Fruit fly (Drosophila melanogaster): Measurements from ENCODE around the gene up.

up gene

dm6 chrX:13649801-13650200 lies 47.4 kb upstream of the up start:
- TF ChIP-seq ftz-f1 (GFP tag; optimal IDR thresholded peaks at IDR 0.05) (no peak), Ets65A (GFP tag) (peak; percentile 52), row (GFP tag; IDR thresholded peaks at IDR 0.05) (peak; percentile 10; the same call in 1 of the 3 replicates), CG4360 (GFP tag; IDR thresholded peaks at IDR 0.05) (peak; percentile 52), vvl (GFP tag; IDR thresholded peaks at IDR 0.05) (0 out of 2 replicates have a peak, but pooled peaks have one; percentile 51)

DNA sequence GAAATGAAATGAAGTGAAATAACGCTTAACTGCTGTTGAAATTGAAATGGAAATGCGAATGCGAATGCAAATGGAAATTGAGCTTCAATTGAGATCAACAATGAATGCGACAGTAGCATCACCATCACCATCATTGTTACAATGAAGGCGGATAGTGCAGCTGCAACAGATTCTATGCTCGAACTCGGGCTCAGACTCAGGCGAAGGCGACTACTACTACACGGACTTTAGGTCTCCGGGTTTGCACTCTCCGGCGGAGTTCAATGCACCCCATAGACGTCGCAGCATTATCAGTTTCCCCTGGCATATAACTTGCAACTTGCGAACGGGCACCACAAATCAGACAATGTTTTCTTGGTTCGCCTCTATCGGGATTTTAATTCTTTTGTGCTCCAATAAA lies 46.4 kb upstream of the up start:
- TF ChIP-seq CG6272 (GFP tag; IDR thresholded peaks at IDR 0.05) (no peak), Spps (tag; optimal IDR thresholded peaks at IDR 0.05) (no peak), Poxn (GFP tag; IDR thresholded peaks at IDR 0.05) (no peak), CG17829 (tag; optimal IDR thresholded peaks at IDR 0.05) (no peak), D (optimal IDR thresholded peaks at IDR 0.05) (no peak), D (GFP tag; optimal IDR thresholded peaks at IDR 0.05) (no peak), CG10267 (tag; optimal IDR thresholded peaks at IDR 0.05) (no peak), CG3995 (GFP tag; optimal IDR thresholded peaks at IDR 0.05) (no peak), CG7928 (GFP tag; optimal IDR thresholded peaks at IDR 0.05) (no peak), ems (GFP tag; optimal IDR thresholded peaks at IDR 0.05) (no peak), knrl (GFP tag; IDR thresholded peaks at IDR 0.05; ENCODE audit: partially characterized antibody) (no peak), psq (GFP tag; optimal IDR thresholded peaks at IDR 0.05) (no peak)

DNA sequence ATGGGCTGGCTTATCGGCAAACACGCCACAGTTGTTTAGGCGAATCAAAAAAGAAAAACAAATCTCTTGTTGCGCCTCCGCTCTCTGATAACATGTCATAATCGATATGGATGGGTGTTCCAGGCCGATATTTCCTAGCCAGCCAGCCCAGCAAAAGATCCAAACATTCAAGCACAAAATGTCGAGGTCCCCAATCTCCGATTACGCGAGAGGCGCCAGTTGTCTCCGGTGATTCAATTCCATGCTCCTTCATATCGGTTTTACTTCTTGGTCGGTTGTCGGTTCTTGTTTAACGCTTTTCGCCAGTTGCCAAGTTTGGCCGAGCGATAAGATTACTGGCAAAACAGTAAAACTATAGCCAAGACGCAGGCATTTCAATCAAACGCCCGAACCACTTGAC lies 43.8 kb upstream of the up start:
- TF ChIP-seq Ssrp (tag; optimal IDR thresholded peaks at IDR 0.05) = no peak
- no peak for TF ChIP-seq stc (GFP tag; IDR thresholded peaks at IDR 0.05)
- TF ChIP-seq CG8944 (GFP tag; optimal IDR thresholded peaks at IDR 0.05) = no peak
- no peak for TF ChIP-seq vnd (GFP tag; IDR thresholded peaks at IDR 0.05; ENCODE audit: partially characterized antibody)
- peak; percentile 19 for TF ChIP-seq CG18599 (GFP tag; optimal IDR thresholded peaks at IDR 0.05)
- no peak for TF ChIP-seq CG1603 (tag; optimal IDR thresholded peaks at IDR 0.05)
- no peak for TF ChIP-seq CG7372 (GFP tag; IDR thresholded peaks at IDR 0.05)
- no peak for TF ChIP-seq nerfin-2 (GFP tag; IDR thresholded peaks at IDR 0.05; ENCODE audit: partially characterized antibody)
- TF ChIP-seq CG34376 (GFP tag; optimal IDR thresholded peaks at IDR 0.05) = peak; percentile 71
- no peak for TF ChIP-seq B-H1 (GFP tag; IDR thresholded peaks at IDR 0.05)
- no peak for TF ChIP-seq CG14050 (GFP tag; IDR thresholded peaks at IDR 0.05)
- TF ChIP-seq sug (tag; optimal IDR thresholded peaks at IDR 0.05) = peak; percentile 61
- TF ChIP-seq CG1602 (GFP tag; optimal IDR thresholded peaks at IDR 0.05) = no peak
- no peak for TF ChIP-seq Ada2b (GFP tag; IDR thresholded peaks at IDR 0.05)
- no peak for TF ChIP-seq CG12942 (GFP tag; optimal IDR thresholded peaks at IDR 0.05)
- no peak for TF ChIP-seq chm (GFP tag; IDR thresholded peaks at IDR 0.05)
- TF ChIP-seq CG8924 (tag; optimal IDR thresholded peaks at IDR 0.05) = no peak
- no peak for TF ChIP-seq D19B (GFP tag; optimal IDR thresholded peaks at IDR 0.05)
- no peak for TF ChIP-seq H2.0 (GFP tag; IDR thresholded peaks at IDR 0.05)
- peak; percentile 42 for TF ChIP-seq mirr (GFP tag; optimal IDR thresholded peaks at IDR 0.05)
- no peak for TF ChIP-seq da (GFP tag; optimal IDR thresholded peaks at IDR 0.05)
- TF ChIP-seq pnt (GFP tag; optimal IDR thresholded peaks at IDR 0.05) = no peak
- no peak for TF ChIP-seq HLH3B (GFP tag; IDR thresholded peaks at IDR 0.05)
- TF ChIP-seq Nf-YA (GFP tag; IDR thresholded peaks at IDR 0.05) = no peak
- TF ChIP-seq Usf (GFP tag; optimal IDR thresholded peaks at IDR 0.05) = no peak
- TF ChIP-seq CG6689 (GFP tag; IDR thresholded peaks at IDR 0.05) = no peak
- TF ChIP-seq exex (tag; optimal IDR thresholded peaks at IDR 0.05) = peak; percentile 90
- TF ChIP-seq Hr39 (optimal IDR thresholded peaks at IDR 0.05) = no peak
- no peak for TF ChIP-seq CG3407 (GFP tag; optimal IDR thresholded peaks at IDR 0.05)
- TF ChIP-seq peb (GFP tag; IDR thresholded peaks at IDR 0.05) = no peak
- peak; percentile 21 for TF ChIP-seq sens (GFP tag)
- no peak for TF ChIP-seq jigr1 (GFP tag; IDR thresholded peaks at IDR 0.05)
- no peak for TF ChIP-seq CG1647 (GFP tag; optimal IDR thresholded peaks at IDR 0.05)
- peak; percentile 48 for TF ChIP-seq Med (GFP tag)
- peak in 1 of 2 experiments; percentile 11 for TF ChIP-seq Pdp1 (GFP tag; optimal IDR thresholded peaks at IDR 0.05)
